Fruit fly (Drosophila melanogaster): ENCODE data around the gene CG3198.

Gene CG3198

dm6 chrX:6641602-6642001 is 32.2 kb downstream of the CG3198 start:
- TF ChIP-seq noc (tag; optimal IDR thresholded peaks at IDR 0.05) = no peak

- no peak for TF ChIP-seq noc (tag; optimal IDR thresholded peaks at IDR 0.05)
Measured at dm6 chrX:6638123-6638522, 35.6 kb downstream of the CG3198 start.

- no peak for TF ChIP-seq noc (tag; optimal IDR thresholded peaks at IDR 0.05)
Measured at dm6 chrX:6633659-6634058, 40.1 kb downstream of the CG3198 start, which contains the start of gene CG14443. Gene CG14443, plus strand, starts transcription at chrX:6633959.

dm6 chrX:6631885-6632284 is 41.9 kb downstream of the CG3198 start:
- no peak for TF ChIP-seq noc (tag; optimal IDR thresholded peaks at IDR 0.05)

dm6 chrX:6624977-6625591 is 48.7 kb downstream of the CG3198 start:
- TF ChIP-seq noc (tag; optimal IDR thresholded peaks at IDR 0.05) = no peak

dm6 chrX:6624006-6624745 is 49.6 kb downstream of the CG3198 start:
- TF ChIP-seq noc (tag; optimal IDR thresholded peaks at IDR 0.05) = no peak

- TF ChIP-seq noc (tag; optimal IDR thresholded peaks at IDR 0.05) = peak; percentile 36
Measured at dm6 chrX:6621566-6622006, 52.2 kb downstream of the CG3198 start.
